Fruit fly (Drosophila melanogaster): ENCODE results near the gene mRpS35.

DNA sequence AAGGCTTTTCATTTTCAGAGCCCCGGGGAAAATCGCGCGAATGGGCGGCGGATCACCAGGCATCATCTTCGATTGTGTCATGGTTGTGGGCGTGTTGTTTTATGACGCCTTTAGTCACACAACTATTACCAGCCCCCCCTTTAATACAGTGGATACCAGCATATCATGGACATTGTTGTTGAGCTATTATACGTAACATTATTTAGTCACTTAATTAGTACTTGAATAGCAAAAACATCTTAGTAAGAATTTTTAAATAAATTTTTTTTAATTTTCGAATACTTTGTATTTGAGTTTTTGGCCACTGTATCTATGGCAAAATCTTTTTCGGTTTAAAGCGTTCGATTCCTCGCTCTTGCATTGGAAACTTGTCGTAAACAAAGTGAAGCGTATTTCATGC, 16.9 kb upstream of the mRpS35 start:
- TF ChIP-seq CG32121 (GFP tag; IDR thresholded peaks at IDR 0.05) (peak; percentile 40; the same call in 1 of the 2 replicates), CG15710 (tag; optimal IDR thresholded peaks at IDR 0.05) (no peak), Pif1A (GFP tag; optimal IDR thresholded peaks at IDR 0.05) (no peak), CG8159 (tag; optimal IDR thresholded peaks at IDR 0.05) (no peak), CG17806 (tag; optimal IDR thresholded peaks at IDR 0.05) (no peak), Snoo (tag; optimal IDR thresholded peaks at IDR 0.05) (no peak), Ets98B (GFP tag; IDR thresholded peaks at IDR 0.05) (no peak)

All from whole organism, pupa.